Fruit fly (Drosophila melanogaster): ENCODE data around the gene CG12531.

The CG12531 gene

DNA sequence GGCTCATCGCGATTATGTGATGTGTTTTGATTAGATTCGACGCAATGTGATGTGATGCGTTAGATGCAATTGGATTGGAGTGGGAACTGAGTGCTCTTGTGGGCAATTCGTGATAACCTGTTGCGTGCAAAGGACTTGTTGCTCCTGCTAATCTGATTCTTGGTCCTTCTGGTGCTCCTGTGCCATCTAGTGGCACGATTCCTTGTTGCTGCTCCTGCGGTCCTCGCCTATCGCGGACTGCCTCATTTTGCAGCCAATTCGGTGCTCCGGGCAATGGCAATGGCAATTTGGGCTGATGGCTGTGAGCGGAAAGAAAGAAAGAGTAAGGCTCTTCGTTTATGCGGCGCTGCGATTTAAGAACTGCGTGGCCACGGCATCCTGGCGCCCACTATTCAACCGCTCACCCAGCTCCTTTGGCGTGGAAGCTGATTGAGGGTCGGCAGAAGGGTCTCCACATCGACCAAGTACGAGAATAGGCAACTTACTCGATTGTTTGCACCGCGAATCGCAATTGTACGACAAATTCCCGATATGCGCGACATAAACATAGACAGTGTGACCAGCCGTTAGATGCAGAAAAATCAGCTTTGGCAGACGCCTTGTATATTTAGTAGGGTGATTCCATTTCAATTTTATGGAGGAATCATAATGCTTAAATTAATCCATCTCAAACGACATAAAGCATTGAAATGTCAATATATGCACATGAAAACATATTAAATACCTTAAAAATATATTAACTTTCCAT lies 25.6 kb upstream of the CG12531 start, which contains the start of gene Mer (continued):
- TF ChIP-seq ash1 (GFP tag; optimal IDR thresholded peaks at IDR 0.05) (peak; percentile 33), schlank (tag; optimal IDR thresholded peaks at IDR 0.05) (peak; percentile 75), CG1024 (GFP tag; IDR thresholded peaks at IDR 0.05) (peak; percentile 49; the same call in 1 of the 2 replicates), CTCF (GFP tag; optimal IDR thresholded peaks at IDR 0.05) (peak; percentile 12), sens-2 (GFP tag; IDR thresholded peaks at IDR 0.05) (0 out of 2 replicates have a peak, but pooled peaks have one; percentile 58), CG16863 (GFP tag; optimal IDR thresholded peaks at IDR 0.05) (peak; percentile 85), Hr39 (optimal IDR thresholded peaks at IDR 0.05) (no peak), E2f1 (GFP tag; IDR thresholded peaks at IDR 0.05) (peak; percentile 82), al (GFP tag; IDR thresholded peaks at IDR 0.05) (peak; percentile 81), jigr1 (GFP tag; IDR thresholded peaks at IDR 0.05) (0 out of 3 replicates have a peak, but pooled peaks have one; percentile 37), CG30020 (tag; optimal IDR thresholded peaks at IDR 0.05) (peak; percentile 63), dan (GFP tag; IDR thresholded peaks at IDR 0.05) (no peak), CG10321 (GFP tag; IDR thresholded peaks at IDR 0.05) (peak; percentile 30; the same call in 1 of the 2 replicates), ato (GFP tag; IDR thresholded peaks at IDR 0.05; ENCODE audit: partially characterized antibody) (no peak), Sox100B (GFP tag; optimal IDR thresholded peaks at IDR 0.05) (no peak), Hmx (GFP tag; optimal IDR thresholded peaks at IDR 0.05) (peak; percentile 49), CG6175 (GFP tag; IDR thresholded peaks at IDR 0.05) (peak; percentile 62; the same call in 1 of the 3 replicates), Poxn (GFP tag; IDR thresholded peaks at IDR 0.05) (peak; percentile 49; the same call in 1 of the 2 replicates), mam (GFP tag; optimal IDR thresholded peaks at IDR 0.05) (peak; percentile 89), CG14014 (GFP tag; IDR thresholded peaks at IDR 0.05) (peak; percentile 76), CG6765 (GFP tag; optimal IDR thresholded peaks at IDR 0.05) (peak; percentile 78), gsb-n (tag; optimal IDR thresholded peaks at IDR 0.05) (peak; percentile 65), CG17359 (tag; optimal IDR thresholded peaks at IDR 0.05) (peak; percentile 80), CG8089 (GFP tag; optimal IDR thresholded peaks at IDR 0.05) (peak; percentile 71), CG4424 (GFP tag; optimal IDR thresholded peaks at IDR 0.05) (peak; percentile 79), sd (tag; optimal IDR thresholded peaks at IDR 0.05) (no peak), Myb (GFP tag; optimal IDR thresholded peaks at IDR 0.05) (peak; percentile 71), CG17328 (GFP tag; IDR thresholded peaks at IDR 0.05) (peak; percentile 75), CG6813 (GFP tag; optimal IDR thresholded peaks at IDR 0.05) (peak; percentile 71), CoRest (tag; optimal IDR thresholded peaks at IDR 0.05) (peak; percentile 81), repo (GFP tag; optimal IDR thresholded peaks at IDR 0.05) (peak; percentile 76), CG9932 (GFP tag; IDR thresholded peaks at IDR 0.05) (peak; percentile 76), Blimp-1 (GFP tag; optimal IDR thresholded peaks at IDR 0.05) (peak; percentile 75), CG13287 (GFP tag; IDR thresholded peaks at IDR 0.05; ENCODE audit: partially characterized antibody) (peak; percentile 53; the same call in 1 of the 2 replicates), Vsx1 (GFP tag; optimal IDR thresholded peaks at IDR 0.05) (no peak), en (GFP tag; optimal IDR thresholded peaks at IDR 0.05) (peak; percentile 70), CHES-1-like (GFP tag; optimal IDR thresholded peaks at IDR 0.05) (peak; percentile 80), CG30403 (GFP tag; optimal IDR thresholded peaks at IDR 0.05) (peak; percentile 84), Lhr (GFP tag; optimal IDR thresholded peaks at IDR 0.05) (peak; percentile 53), kni (GFP tag; optimal IDR thresholded peaks at IDR 0.05) (peak; percentile 1), vvl (GFP tag; IDR thresholded peaks at IDR 0.05) (peak; percentile 82), toy (GFP tag; IDR thresholded peaks at IDR 0.05) (no peak), CG3163 (GFP tag; optimal IDR thresholded peaks at IDR 0.05) (peak; percentile 72), MESR4 (GFP tag; optimal IDR thresholded peaks at IDR 0.05) (peak; percentile 86), maf-S (GFP tag; optimal IDR thresholded peaks at IDR 0.05) (peak; percentile 81), Bdp1 (GFP tag; optimal IDR thresholded peaks at IDR 0.05) (peak; percentile 73), nmo (GFP tag; optimal IDR thresholded peaks at IDR 0.05) (peak; percentile 86), dysf (GFP tag; IDR thresholded peaks at IDR 0.05) (peak; percentile 90), emc (GFP tag; optimal IDR thresholded peaks at IDR 0.05) (peak; percentile 59), CG10366 (GFP tag; IDR thresholded peaks at IDR 0.05) (peak; percentile 73)
